Fruit fly (Drosophila melanogaster) whole organism, embryonic: Measurements from ENCODE around the gene Dlip1.

ENCODE experiments used
- CG10321 ChIP-seq: fragments of 200-800 bp; sonication (Bioruptor generic); IDR thresholded peaks from 2 replicates; pipeline ENCODE4 v1.3.6; 2022; ENCODE audit warnings: missing biosample characterization, missing genetic modification characterization
- CG10979 ChIP-seq: fragments of 200-800 bp; sonication (Bioruptor generic); optimal IDR thresholded peaks from 2 replicates; lab custom pipeline; 2018; ENCODE audit warnings: missing biosample characterization, mild to moderate bottlenecking, missing genetic modification characterization, moderate library complexity
- CG12219 ChIP-seq: fragments of 200-800 bp; sonication (Bioruptor generic); optimal IDR thresholded peaks from 3 replicates; lab custom pipeline; 2018; ENCODE audit warnings: missing biosample characterization, mild to moderate bottlenecking, missing genetic modification characterization
- CG12659 ChIP-seq: fragments of 200-800 bp; sonication (Bioruptor generic); optimal IDR thresholded peaks from 3 replicates; lab custom pipeline; 2017; ENCODE audit warnings: mild to moderate bottlenecking, missing biosample characterization, missing genetic modification reagents, missing genetic modification characterization
- CG13775 ChIP-seq: fragments of 200-800 bp; sonication (Bioruptor generic); optimal IDR thresholded peaks from 3 replicates; lab custom pipeline; 2017; ENCODE audit warnings: missing biosample characterization, mild to moderate bottlenecking, missing genetic modification characterization
- CG15011 ChIP-seq: fragments of 200-800 bp; sonication (Bioruptor generic); optimal IDR thresholded peaks from 3 replicates; lab custom pipeline; 2018; ENCODE audit warnings: missing biosample characterization, mild to moderate bottlenecking, missing genetic modification characterization
- CG15696 ChIP-seq: fragments of 200-800 bp; sonication (Bioruptor generic); optimal IDR thresholded peaks from 2 replicates; lab custom pipeline; 2019; ENCODE audit warnings: missing biosample characterization, mild to moderate bottlenecking, missing genetic modification characterization, moderate library complexity
- CG16815 ChIP-seq: fragments of 200-800 bp; sonication (Bioruptor generic); optimal IDR thresholded peaks from 3 replicates; lab custom pipeline; 2017; ENCODE audit warnings: missing biosample characterization, mild to moderate bottlenecking, missing genetic modification characterization
- CG17186 ChIP-seq: fragments of 200-800 bp; sonication (Bioruptor generic); optimal IDR thresholded peaks from 3 replicates; lab custom pipeline; 2017; ENCODE audit warnings: missing biosample characterization, missing genetic modification reagents, missing genetic modification characterization
- CG17361 ChIP-seq: fragments of 200-800 bp; sonication (Bioruptor generic); IDR thresholded peaks from 3 replicates; pipeline ENCODE4 v1.3.6; 2022; ENCODE audit warnings: missing biosample characterization, missing genetic modification characterization
- CG30403 ChIP-seq: fragments of 200-800 bp; sonication (Bioruptor generic); optimal IDR thresholded peaks from 3 replicates; lab custom pipeline; 2016; ENCODE audit warnings: missing biosample characterization, missing genetic modification characterization
- CG30431 ChIP-seq: fragments of 200-800 bp; sonication (Bioruptor generic); optimal IDR thresholded peaks from 2 replicates; lab custom pipeline; 2017; ENCODE audit warnings: missing biosample characterization, missing genetic modification characterization
- CG3407 ChIP-seq: fragments of 200-800 bp; sonication (Bioruptor generic); optimal IDR thresholded peaks from 2 replicates; lab custom pipeline; 2018; ENCODE audit warnings: missing biosample characterization, mild to moderate bottlenecking, missing genetic modification characterization
- CG4854 ChIP-seq: fragments of 200-800 bp; sonication (Bioruptor generic); optimal IDR thresholded peaks from 2 replicates; lab custom pipeline; 2016; ENCODE audit warnings: missing biosample characterization, missing genetic modification characterization, inconsistent platforms
- CG7357 ChIP-seq: fragments of 200-800 bp; sonication (Bioruptor generic); IDR thresholded peaks from 3 replicates; pipeline ENCODE4 v1.3.6; 2022; ENCODE audit warnings: missing biosample characterization, missing genetic modification characterization
- CG8765 ChIP-seq: fragments of 200-800 bp; sonication (Bioruptor generic); IDR thresholded peaks from 2 replicates; pipeline ENCODE4 v1.3.6; 2022; ENCODE audit warnings: missing biosample characterization, missing genetic modification characterization
- CG9609 ChIP-seq: fragments of 200-800 bp; sonication (Bioruptor generic); optimal IDR thresholded peaks from 3 replicates; lab custom pipeline; 2016; ENCODE audit warnings: missing biosample characterization, missing genetic modification characterization
- CTCF ChIP-seq: fragments of 200-800 bp; sonication (Bioruptor generic); optimal IDR thresholded peaks from 2 replicates; lab custom pipeline; 2017; ENCODE audit warnings: missing biosample characterization, mild to moderate bottlenecking, missing genetic modification characterization, moderate library complexity
- D ChIP-seq, 2 experiments: fragments of 200-800 bp in 1 of 2; fragments of >200 bp in 1 of 2; sonication (Bioruptor generic) in 1 of 2; optimal IDR thresholded peaks; 2 replicates in 1 of 2; 3 replicates in 1 of 2; lab custom pipeline; 2017; ENCODE audit warnings: mild to moderate bottlenecking in 1 of 2, missing biosample characterization in 1 of 2, missing genetic modification characterization in 1 of 2, missing genetic modification reagents in 1 of 2
- Dad ChIP-seq: fragments of 200-800 bp; sonication (Bioruptor generic); optimal IDR thresholded peaks from 3 replicates; lab custom pipeline; 2016; ENCODE audit warnings: missing biosample characterization, missing genetic modification characterization
- Dip2 ChIP-seq: fragments of 200-800 bp; sonication (Bioruptor generic); IDR thresholded peaks from 2 replicates; pipeline ENCODE4 v1.3.6; 2022; ENCODE audit warnings: missing biosample characterization, missing genetic modification characterization
- E2f1 ChIP-seq: fragments of 200-800 bp; sonication (Bioruptor generic); IDR thresholded peaks from 2 replicates; pipeline ENCODE4 v1.3.6; 2022; ENCODE audit warnings: missing biosample characterization, missing genetic modification characterization
- Ets65A ChIP-seq: fragments of 200-800 bp; sonication (Bioruptor generic); peaks from one replicate; lab custom pipeline; 2016; ENCODE audit warnings: missing biosample characterization, missing genetic modification characterization
- Hmx ChIP-seq: fragments of 200-800 bp; sonication (Bioruptor generic); optimal IDR thresholded peaks from 2 replicates; lab custom pipeline; 2016; ENCODE audit warnings: missing biosample characterization, missing genetic modification characterization
- Med ChIP-seq: fragments of 200-800 bp; sonication (Bioruptor generic); peaks from one replicate; lab custom pipeline; 2016; ENCODE audit warnings: missing biosample characterization, missing genetic modification characterization, mild to moderate bottlenecking, inconsistent platforms, moderate library complexity
- Spps ChIP-seq: fragments of 200-800 bp; sonication (Bioruptor generic); optimal IDR thresholded peaks from 2 replicates; lab custom pipeline; 2018; ENCODE audit warnings: missing biosample characterization, mild to moderate bottlenecking, missing genetic modification characterization
- Stat92E ChIP-seq, 3 experiments: fragments of >200 bp in 2 of 3; fragments of 200-800 bp in 1 of 3; sonication (Bioruptor generic) in 1 of 3; optimal IDR thresholded peaks; 2 replicates each; lab custom pipeline; 2017 to 2019; ENCODE audit warnings: missing biosample characterization in 3 of 3, missing genetic modification characterization in 3 of 3, mild to moderate bottlenecking in 1 of 3, moderate library complexity in 1 of 3
- amos ChIP-seq: fragments of 200-800 bp; sonication (Bioruptor generic); IDR thresholded peaks from 2 replicates; pipeline ENCODE4 v1.3.6; 2022; ENCODE audit warnings: missing biosample characterization, missing genetic modification characterization; ENCODE audit not compliant: partially characterized antibody
- ap ChIP-seq: fragments of 200-800 bp; sonication (Bioruptor generic); IDR thresholded peaks from 2 replicates; pipeline ENCODE4 v1.3.6; 2022; ENCODE audit warnings: missing biosample characterization, missing genetic modification characterization
- ara ChIP-seq: fragments of 200-800 bp; sonication (Bioruptor generic); IDR thresholded peaks from 2 replicates; pipeline ENCODE4 v1.3.6; 2022; ENCODE audit warnings: missing biosample characterization, missing genetic modification characterization
- btn ChIP-seq: fragments of 200-800 bp; sonication (Bioruptor generic); optimal IDR thresholded peaks from 2 replicates; lab custom pipeline; 2016; ENCODE audit warnings: missing biosample characterization, missing genetic modification characterization
- crol ChIP-seq: fragments of 200-800 bp; sonication (Bioruptor generic); IDR thresholded peaks from 2 replicates; pipeline ENCODE4 v1.3.6; 2022; ENCODE audit warnings: missing biosample characterization, missing genetic modification characterization
- dm ChIP-seq: fragments of 200-800 bp; sonication (Bioruptor generic); optimal IDR thresholded peaks from 3 replicates; lab custom pipeline; 2016; ENCODE audit warnings: missing biosample characterization, missing genetic modification characterization
- dmrt11E ChIP-seq: fragments of 200-800 bp; sonication (Bioruptor generic); optimal IDR thresholded peaks from 3 replicates; lab custom pipeline; 2018; ENCODE audit warnings: missing biosample characterization, mild to moderate bottlenecking, missing genetic modification characterization, moderate library complexity
- en ChIP-seq: fragments of 200-800 bp; sonication (Bioruptor generic); optimal IDR thresholded peaks from 2 replicates; lab custom pipeline; 2016; ENCODE audit warnings: missing biosample characterization, missing genetic modification characterization
- eyg ChIP-seq: fragments of 200-800 bp; sonication (Bioruptor generic); optimal IDR thresholded peaks from 3 replicates; lab custom pipeline; 2016; ENCODE audit warnings: missing biosample characterization, missing genetic modification characterization
- fd102C ChIP-seq: fragments of 200-800 bp; sonication (Bioruptor generic); optimal IDR thresholded peaks from 2 replicates; lab custom pipeline; 2018; ENCODE audit warnings: missing biosample characterization, mild to moderate bottlenecking, missing genetic modification characterization, moderate library complexity
- fd64A ChIP-seq: fragments of 200-800 bp; sonication (Bioruptor generic); optimal IDR thresholded peaks from 3 replicates; lab custom pipeline; 2018; ENCODE audit warnings: missing biosample characterization, mild to moderate bottlenecking, missing genetic modification characterization
- gcm ChIP-seq: fragments of 200-800 bp; sonication (Bioruptor generic); optimal IDR thresholded peaks from 2 replicates; lab custom pipeline; 2019; ENCODE audit warnings: missing biosample characterization, mild to moderate bottlenecking, missing genetic modification characterization, moderate library complexity
- gsb ChIP-seq: fragments of 200-800 bp; sonication (Bioruptor generic); IDR thresholded peaks from 2 replicates; pipeline ENCODE4 v1.3.6; 2022; ENCODE audit warnings: missing biosample characterization, missing genetic modification characterization
- kay ChIP-seq: fragments of 200-800 bp; sonication (Bioruptor generic); optimal IDR thresholded peaks from 2 replicates; lab custom pipeline; 2016; ENCODE audit warnings: missing biosample characterization, missing genetic modification characterization
- knrl ChIP-seq: fragments of 200-800 bp; sonication (Bioruptor generic); IDR thresholded peaks from 3 replicates; pipeline ENCODE4 v1.3.6; 2022; ENCODE audit warnings: missing biosample characterization, missing genetic modification characterization; ENCODE audit not compliant: partially characterized antibody
- lab ChIP-seq: fragments of 200-800 bp; sonication (Bioruptor generic); optimal IDR thresholded peaks from 3 replicates; lab custom pipeline; 2017; ENCODE audit warnings: missing biosample characterization, missing genetic modification characterization, mild to moderate bottlenecking, moderate library complexity, missing genetic modification reagents
- pzg ChIP-seq: fragments of 200-800 bp; sonication (Bioruptor generic); optimal IDR thresholded peaks from 3 replicates; lab custom pipeline; 2018; ENCODE audit warnings: missing biosample characterization, mild to moderate bottlenecking, missing genetic modification characterization, moderate library complexity
- ro ChIP-seq: fragments of 200-800 bp; sonication (Bioruptor generic); IDR thresholded peaks from 2 replicates; pipeline ENCODE4 v1.3.6; 2022; ENCODE audit warnings: missing biosample characterization, missing genetic modification characterization
- scrt ChIP-seq: fragments of 200-800 bp; sonication (Bioruptor generic); optimal IDR thresholded peaks from 2 replicates; lab custom pipeline; 2018; ENCODE audit warnings: missing biosample characterization, mild to moderate bottlenecking, missing genetic modification characterization, moderate library complexity
- sd ChIP-seq: fragments of 200-800 bp; sonication (Bioruptor generic); optimal IDR thresholded peaks from 3 replicates; lab custom pipeline; 2018; ENCODE audit warnings: missing biosample characterization, mild to moderate bottlenecking, missing genetic modification characterization, moderate library complexity
- sisA ChIP-seq: fragments of 200-800 bp; sonication (Bioruptor generic); IDR thresholded peaks from 2 replicates; pipeline ENCODE4 v1.3.6; 2022; ENCODE audit warnings: missing biosample characterization, missing genetic modification characterization
- unpg ChIP-seq: fragments of 200-800 bp; sonication (Bioruptor generic); optimal IDR thresholded peaks from 3 replicates; lab custom pipeline; 2018; ENCODE audit warnings: missing biosample characterization, mild to moderate bottlenecking, missing genetic modification characterization, moderate library complexity
- vvl ChIP-seq: fragments of 200-800 bp; sonication (Bioruptor generic); IDR thresholded peaks from 2 replicates; pipeline ENCODE4 v1.3.6; 2022; ENCODE audit warnings: missing biosample characterization, missing genetic modification characterization

Gene Dlip1

dm6 chrX:9120828-9121754, 37.3 kb upstream of the Dlip1 start (continued):
- TF ChIP-seq eyg (no peak), Stat92E (GFP tag; optimal IDR thresholded peaks at IDR 0.05; lab: Kevin White, UChicago) (no peak), CG15011 (GFP tag; lab: Kevin White, UChicago) (peak; percentile 14), fd102C (GFP tag; lab: Kevin White, UChicago) (no peak), CG4854 (peak; percentile 12), amos (GFP tag; lab: Robert Waterston, UW) (no peak), knrl (GFP tag; lab: Robert Waterston, UW) (no peak), CG9609 (no peak), vvl (GFP tag; lab: Robert Waterston, UW) (peak; percentile 55), dm (no peak), sd (no peak), CG10321 (GFP tag; lab: Robert Waterston, UW) (no peak), Dad (GFP tag; lab: Kevin White, UChicago) (no peak), dmrt11E (tag; lab: Kevin White, UChicago) (peak; percentile 11), CG17186 (GFP tag; lab: Kevin White, UChicago) (no peak), CG30431 (GFP tag; lab: Kevin White, UChicago) (no peak), Dip2 (GFP tag; lab: Robert Waterston, UW) (no peak), CG13775 (GFP tag; lab: Kevin White, UChicago) (peak; percentile 12), ap (GFP tag; lab: Robert Waterston, UW) (no peak), btn (no peak), en (GFP tag; lab: Kevin White, UChicago) (no peak), scrt (GFP tag; lab: Kevin White, UChicago) (peak; percentile 4), CG12659 (GFP tag; lab: Kevin White, UChicago) (peak; percentile 9), E2f1 (GFP tag; lab: Robert Waterston, UW) (0 out of 2 replicates have a peak, but pooled peaks have one; percentile 32)

DNA sequence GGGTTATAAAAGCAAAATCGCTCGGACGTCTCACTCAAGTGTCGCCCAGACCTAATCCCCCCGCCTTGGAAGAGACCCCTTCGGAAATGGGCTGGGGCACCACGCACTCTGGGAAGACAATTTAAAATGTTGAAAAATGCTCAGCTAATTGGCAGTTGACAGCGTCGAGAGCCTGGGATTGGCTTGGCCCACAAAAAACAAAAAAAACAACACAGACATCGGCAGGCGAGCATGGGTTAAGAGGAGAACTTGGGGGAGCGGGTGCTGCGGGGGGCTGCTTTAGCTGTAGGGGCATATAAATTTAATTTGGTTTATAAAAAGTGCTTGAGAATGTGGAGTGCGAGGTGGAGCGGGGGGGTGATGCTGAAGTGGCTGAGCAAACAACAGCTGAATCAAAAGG, 35.9 kb upstream of the Dlip1 start:
- no peak for TF ChIP-seq ro (GFP tag; lab: Robert Waterston, UW)
- no peak for TF ChIP-seq CG10979
- TF ChIP-seq Med (GFP tag; lab: Kevin White, UChicago), result peak; percentile 51
- TF ChIP-seq CTCF, result no peak
- TF ChIP-seq CG15696, result no peak
- no peak for TF ChIP-seq D (optimal IDR thresholded peaks at IDR 0.05; lab: Kevin White, UChicago)
- no peak for TF ChIP-seq D (GFP tag; optimal IDR thresholded peaks at IDR 0.05; lab: Kevin White, UChicago)
- peak; percentile 88 for TF ChIP-seq crol (GFP tag; lab: Robert Waterston, UW)
- TF ChIP-seq CG16815 (GFP tag; lab: Kevin White, UChicago), result no peak
- no peak for TF ChIP-seq ara
- no peak for TF ChIP-seq CG8765
- TF ChIP-seq pzg (GFP tag; lab: Kevin White, UChicago), result no peak
- no peak for TF ChIP-seq sisA
- TF ChIP-seq fd64A, result no peak
- no peak for TF ChIP-seq gcm
- no peak for TF ChIP-seq unpg (GFP tag; lab: Kevin White, UChicago)
- no peak for TF ChIP-seq kay (GFP tag; lab: Kevin White, UChicago)
- no peak for TF ChIP-seq CG3407 (GFP tag; lab: Kevin White, UChicago)
- TF ChIP-seq CG17361, result no peak
- TF ChIP-seq CG30403, result no peak
- peak; percentile 10 for TF ChIP-seq lab
- TF ChIP-seq gsb (GFP tag; lab: Robert Waterston, UW), result no peak
- TF ChIP-seq Hmx, result no peak
- TF ChIP-seq CG12219 (GFP tag; lab: Kevin White, UChicago), result no peak
- TF ChIP-seq Ets65A, result peak; percentile 36
- no peak for TF ChIP-seq Spps (tag; lab: Kevin White, UChicago)
- TF ChIP-seq CG7357, result no peak
